Worm (Caenorhabditis elegans) whole organism, L4 larva: ENCODE measurements around the gene dpy-10.

Experiments
- F10B5.3 ChIP-seq: sonication (generic microtip); optimal IDR thresholded peaks from 2 replicates; lab custom pipeline; 2016; ENCODE audit warnings: mild to moderate bottlenecking, missing genetic modification characterization, missing compliant biosample characterization
- F44E2.7 ChIP-seq: fragments of 200-800 bp; sonication (Bioruptor generic); IDR thresholded peaks from 2 replicates; pipeline ENCODE4 v2.1.2; 2022; ENCODE audit warnings: missing genetic modification characterization, missing compliant biosample characterization
- F49E8.2 ChIP-seq: sonication (generic microtip); optimal IDR thresholded peaks from 2 replicates; lab custom pipeline; 2016; ENCODE audit warnings: missing compliant biosample characterization, mild to moderate bottlenecking, missing genetic modification characterization, borderline replicate concordance
- R02D3.7 ChIP-seq: fragments of 150-350 bp; sonication (generic microtip); optimal IDR thresholded peaks from 3 replicates; lab custom pipeline; 2014; ENCODE audit warnings: missing biosample characterization, missing genetic modification characterization
- T26A8.4 ChIP-seq: fragments of 200-800 bp; sonication (Bioruptor generic); IDR thresholded peaks from 2 replicates; pipeline ENCODE4 v1.3.6; 2022; ENCODE audit warnings: missing genetic modification characterization, missing compliant biosample characterization
- Y105C5A.15 ChIP-seq: fragments of 200-800 bp; sonication (Bioruptor generic); IDR thresholded peaks from 2 replicates; pipeline ENCODE4 v1.3.6; 2022; ENCODE audit warnings: missing genetic modification characterization, missing compliant biosample characterization
- Y48G9A.11 ChIP-seq: fragments of 200-800 bp; sonication (Bioruptor generic); IDR thresholded peaks from 2 replicates; pipeline ENCODE4 v1.3.6; 2022; ENCODE audit warnings: missing genetic modification reagents, missing genetic modification characterization, missing compliant biosample characterization
- Y5F2A.4 ChIP-seq: fragments of 200-800 bp; sonication (Bioruptor generic); optimal IDR thresholded peaks from 2 replicates; lab custom pipeline; 2018; ENCODE audit warnings: mild to moderate bottlenecking, missing genetic modification characterization, missing compliant biosample characterization
- Y75B8A.6 ChIP-seq: fragments of 200-800 bp; sonication (Bioruptor generic); IDR thresholded peaks from 2 replicates; pipeline ENCODE4 v1.3.6; 2022; ENCODE audit warnings: missing genetic modification reagents, missing genetic modification characterization, missing compliant biosample characterization
- ZK337.2 ChIP-seq: fragments of 200-800 bp; sonication (Bioruptor generic); IDR thresholded peaks from 2 replicates; pipeline ENCODE4 v1.3.6; 2022; ENCODE audit warnings: missing genetic modification reagents, missing genetic modification characterization, missing compliant biosample characterization
- ZK546.5 ChIP-seq, 2 experiments: sonication (generic microtip); optimal IDR thresholded peaks; 2 replicates each; lab custom pipeline; 2017; ENCODE audit warnings: missing biosample characterization in 2 of 2, missing genetic modification characterization in 2 of 2
- aha-1 ChIP-seq: fragments of 150-350 bp; peaks from one replicate; lab custom pipeline; 2014; ENCODE audit warnings: missing biosample characterization, missing genetic modification characterization
- aly-2 ChIP-seq: sonication (generic microtip); optimal IDR thresholded peaks from 2 replicates; lab custom pipeline; 2018; ENCODE audit warnings: missing biosample characterization, missing genetic modification characterization
- ceh-20 ChIP-seq: fragments of 200-800 bp; sonication (Bioruptor generic); IDR thresholded peaks from 2 replicates; pipeline ENCODE4 v1.3.6; 2022; ENCODE audit warnings: missing genetic modification reagents, missing genetic modification characterization, missing compliant biosample characterization
- ceh-28 ChIP-seq: fragments of 150-350 bp; optimal IDR thresholded peaks from 2 replicates; lab custom pipeline; 2014; ENCODE audit warnings: missing biosample characterization, missing genetic modification reagents, missing genetic modification characterization
- ceh-32 ChIP-seq: sonication (generic microtip); optimal IDR thresholded peaks from 2 replicates; lab custom pipeline; 2016; ENCODE audit warnings: mild to moderate bottlenecking, missing genetic modification characterization, missing compliant biosample characterization; ENCODE audit not compliant: poor library complexity
- ceh-44 ChIP-seq: fragments of 200-800 bp; sonication (Bioruptor generic); IDR thresholded peaks from 2 replicates; pipeline ENCODE4 v1.3.6; 2022; ENCODE audit warnings: missing genetic modification reagents, missing genetic modification characterization, missing compliant biosample characterization
- ceh-82 ChIP-seq: sonication (generic microtip); optimal IDR thresholded peaks from 2 replicates; lab custom pipeline; 2017; ENCODE audit warnings: missing biosample characterization, missing genetic modification characterization
- ces-1 ChIP-seq: fragments of 150-350 bp; sonication (generic microtip); optimal IDR thresholded peaks from 4 replicates; lab custom pipeline; 2014; ENCODE audit warnings: missing biosample characterization, missing genetic modification reagents, missing genetic modification characterization
- daf-16 ChIP-seq, 3 experiments: sonication (generic microtip); optimal IDR thresholded peaks; 2 replicates each; lab custom pipeline; 2016 to 2017; ENCODE audit warnings: missing genetic modification characterization in 3 of 3, missing genetic modification reagents in 3 of 3, mild to moderate bottlenecking in 2 of 3, missing compliant biosample characterization in 2 of 3, missing biosample characterization in 1 of 3, moderate library complexity in 1 of 3
- daf-8 ChIP-seq: fragments of 200-800 bp; sonication (Bioruptor generic); IDR thresholded peaks from 2 replicates; pipeline ENCODE4 v1.3.6; 2022; ENCODE audit warnings: missing genetic modification characterization, missing compliant biosample characterization
- dmd-9 ChIP-seq: fragments of 200-800 bp; sonication (Bioruptor generic); IDR thresholded peaks from 2 replicates; pipeline ENCODE4 v1.3.6; 2022; ENCODE audit warnings: missing genetic modification reagents, missing genetic modification characterization, missing compliant biosample characterization
- duxl-1 ChIP-seq: sonication (generic microtip); optimal IDR thresholded peaks from 2 replicates; lab custom pipeline; 2016; ENCODE audit warnings: mild to moderate bottlenecking, missing genetic modification characterization, moderate library complexity, missing compliant biosample characterization; ENCODE audit not compliant: poor library complexity
- egl-43 ChIP-seq: fragments of 200-800 bp; sonication (Bioruptor generic); IDR thresholded peaks from 2 replicates; pipeline ENCODE4 v1.3.6; 2022; ENCODE audit warnings: missing genetic modification reagents, missing genetic modification characterization, missing compliant biosample characterization
- hif-1 ChIP-seq, 2 experiments: sonication (generic microtip); optimal IDR thresholded peaks; 2 replicates each; lab custom pipeline; 2016 to 2017; ENCODE audit warnings: missing compliant biosample characterization in 2 of 2, missing genetic modification characterization in 2 of 2, missing genetic modification reagents in 2 of 2, missing genotype in 2 of 2, mild to moderate bottlenecking in 1 of 2
- hlh-11 ChIP-seq: fragments of 200-800 bp; sonication (Bioruptor generic); optimal IDR thresholded peaks from 2 replicates; lab custom pipeline; 2018; ENCODE audit warnings: mild to moderate bottlenecking, missing genetic modification characterization, missing compliant biosample characterization
- hmg-1.1 ChIP-seq: fragments of 200-800 bp; sonication (Bioruptor generic); IDR thresholded peaks from 2 replicates; pipeline ENCODE4 v1.3.6; 2022; ENCODE audit warnings: missing genetic modification reagents, missing genetic modification characterization, missing compliant biosample characterization
- lim-7 ChIP-seq: fragments of 200-800 bp; sonication (Bioruptor generic); IDR thresholded peaks from 2 replicates; pipeline ENCODE4 v1.3.6; 2022; ENCODE audit warnings: missing genetic modification characterization, missing compliant biosample characterization
- lin-1 ChIP-seq: fragments of 200-800 bp; sonication (Bioruptor generic); IDR thresholded peaks from 2 replicates; pipeline ENCODE4 v1.3.6; 2022; ENCODE audit warnings: missing genetic modification reagents, missing genetic modification characterization, missing compliant biosample characterization
- lin-29 ChIP-seq: fragments of 200-800 bp; sonication (Bioruptor generic); IDR thresholded peaks from 2 replicates; pipeline ENCODE4 v1.3.6; 2022; ENCODE audit warnings: missing genetic modification reagents, missing genetic modification characterization, missing compliant biosample characterization
- lin-38 ChIP-seq: fragments of 200-800 bp; sonication (Bioruptor generic); IDR thresholded peaks from 2 replicates; pipeline ENCODE4 v1.3.6; 2022; ENCODE audit warnings: missing genetic modification reagents, missing genetic modification characterization, missing compliant biosample characterization
- madf-5 ChIP-seq, 2 experiments: fragments of 200-800 bp; sonication (Bioruptor generic); IDR thresholded peaks; 2 replicates each; pipeline ENCODE4 v1.3.6; 2022; ENCODE audit warnings: missing compliant biosample characterization in 2 of 2, missing genetic modification characterization in 2 of 2
- mep-1 ChIP-seq: fragments of 150-350 bp; sonication (generic microtip); optimal IDR thresholded peaks from 3 replicates; lab custom pipeline; 2014; ENCODE audit warnings: missing biosample characterization, missing genetic modification characterization
- nhr-10 ChIP-seq: fragments of 150-350 bp; optimal IDR thresholded peaks from 2 replicates; lab custom pipeline; 2014; ENCODE audit warnings: missing biosample characterization, missing genetic modification characterization
- nhr-11 ChIP-seq: fragments of 150-350 bp; optimal IDR thresholded peaks from 2 replicates; lab custom pipeline; 2014; ENCODE audit warnings: missing biosample characterization, missing genetic modification characterization
- nhr-111 ChIP-seq: fragments of 200-800 bp; sonication (Bioruptor generic); optimal IDR thresholded peaks from 2 replicates; lab custom pipeline; 2018; ENCODE audit warnings: mild to moderate bottlenecking, missing genetic modification characterization, missing compliant biosample characterization
- nhr-41 ChIP-seq: fragments of 200-800 bp; sonication (Bioruptor generic); IDR thresholded peaks from 2 replicates; pipeline ENCODE4 v1.3.6; 2022; ENCODE audit warnings: missing genetic modification reagents, missing genetic modification characterization, missing compliant biosample characterization
- nhr-6 ChIP-seq: fragments of 150-350 bp; optimal IDR thresholded peaks from 2 replicates; lab custom pipeline; 2014; ENCODE audit warnings: missing biosample characterization, missing genetic modification characterization
- pha-4 ChIP-seq, 2 experiments: fragments of 150-350 bp in 1 of 2; fragments of 200-800 bp in 1 of 2; sonication (Bioruptor generic) in 1 of 2; IDR thresholded peaks in 1 of 2; optimal IDR thresholded peaks in 1 of 2; 2 replicates each; pipeline versions ENCODE4 v1.3.6 to Lab custom; 2014 to 2022; ENCODE audit warnings: missing genetic modification characterization in 2 of 2, missing genetic modification reagents in 2 of 2, missing biosample characterization in 1 of 2, missing compliant biosample characterization in 1 of 2
- sdz-12 ChIP-seq: fragments of 200-800 bp; sonication (Bioruptor generic); optimal IDR thresholded peaks from 2 replicates; lab custom pipeline; 2018; ENCODE audit warnings: mild to moderate bottlenecking, missing genetic modification characterization, missing compliant biosample characterization
- spr-3 ChIP-seq: fragments of 200-800 bp; sonication (Bioruptor generic); optimal IDR thresholded peaks from 2 replicates; lab custom pipeline; 2018; ENCODE audit warnings: mild to moderate bottlenecking, missing genetic modification characterization, missing compliant biosample characterization
- tag-97 ChIP-seq: fragments of 200-800 bp; sonication (Bioruptor generic); IDR thresholded peaks from 2 replicates; pipeline ENCODE4 v1.3.6; 2022; ENCODE audit warnings: missing genetic modification characterization, missing compliant biosample characterization
- unc-130 ChIP-seq: sonication (generic microtip); optimal IDR thresholded peaks from 2 replicates; lab custom pipeline; 2016; ENCODE audit warnings: missing genetic modification reagents, missing genetic modification characterization, missing compliant biosample characterization
- unc-39 ChIP-seq: sonication (generic microtip); optimal IDR thresholded peaks from 2 replicates; lab custom pipeline; 2017; ENCODE audit warnings: missing biosample characterization, missing genetic modification characterization
- unc-62 ChIP-seq, 3 experiments: fragments of 150-350 bp in 1 of 3; sonication (generic microtip); optimal IDR thresholded peaks in 2 of 3; peaks in 1 of 3; 1 replicate in 1 of 3; 2 replicates in 2 of 3; lab custom pipeline; 2014 to 2017; ENCODE audit warnings: missing biosample characterization in 3 of 3, missing genetic modification characterization in 3 of 3, missing genetic modification reagents in 3 of 3, missing genotype in 1 of 3
- vab-7 ChIP-seq: fragments of 200-800 bp; sonication (Bioruptor generic); IDR thresholded peaks from 2 replicates; pipeline ENCODE4 v1.3.6; 2022; ENCODE audit warnings: missing genetic modification reagents, missing genetic modification characterization, missing compliant biosample characterization
- zag-1 ChIP-seq: fragments of 150-350 bp; optimal IDR thresholded peaks from 2 replicates; lab custom pipeline; 2014; ENCODE audit warnings: missing biosample characterization, missing genetic modification characterization
- zfp-2 ChIP-seq: sonication (generic microtip); optimal IDR thresholded peaks from 2 replicates; lab custom pipeline; 2016; ENCODE audit warnings: mild to moderate bottlenecking, missing genetic modification characterization, missing compliant biosample characterization
- zip-11 ChIP-seq: fragments of 200-800 bp; sonication (Bioruptor generic); IDR thresholded peaks from 2 replicates; pipeline ENCODE4 v1.3.6; 2022; ENCODE audit warnings: missing genetic modification characterization, missing compliant biosample characterization
- zip-2 ChIP-seq: fragments of 150-350 bp; optimal IDR thresholded peaks from 2 replicates; lab custom pipeline; 2014; ENCODE audit warnings: missing biosample characterization, missing genetic modification characterization
- ztf-7 ChIP-seq: fragments of 150-350 bp; optimal IDR thresholded peaks from 2 replicates; lab custom pipeline; 2014; ENCODE audit warnings: missing biosample characterization, missing genetic modification characterization

Gene dpy-10

DNA sequence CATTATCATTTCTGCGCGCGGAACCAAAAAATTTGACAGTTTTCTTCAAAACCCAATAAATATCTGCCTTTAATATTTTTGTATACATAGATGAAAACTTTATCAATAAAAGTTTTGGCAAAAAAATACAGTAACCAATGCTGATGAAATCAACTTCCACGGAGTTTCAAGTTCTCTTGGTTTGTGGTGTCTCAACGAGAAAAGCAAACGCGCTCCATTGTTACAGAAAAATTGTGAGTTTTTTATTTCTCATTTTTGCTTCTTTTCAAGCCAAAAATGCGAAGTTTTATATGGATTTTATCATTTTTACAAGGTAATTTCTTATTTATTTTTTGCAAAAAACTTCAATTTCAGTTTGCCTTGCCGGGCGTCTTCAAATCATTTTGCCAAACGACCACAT is 22.6 kb upstream of the dpy-10 start, which contains the start of gene T14B4.3 (continued):
- TF ChIP-seq ceh-32 (tag; lab: Kevin White, UChicago): no peak
- no peak for TF ChIP-seq ZK546.5 (tag; optimal IDR thresholded peaks at IDR 0.05; lab: Kevin White, UChicago)
- TF ChIP-seq vab-7 (GFP tag; lab: Robert Waterston, UW): no peak; the same call in 1 of the 2 replicates
- TF ChIP-seq zip-2 (tag; lab: Kevin White, UChicago): no peak
- no peak for TF ChIP-seq Y105C5A.15 (GFP tag; lab: Robert Waterston, UW)
- TF ChIP-seq nhr-111 (GFP tag; lab: Kevin White, UChicago): no peak
- TF ChIP-seq duxl-1 (tag; lab: Kevin White, UChicago): no peak
- TF ChIP-seq hlh-11 (tag; lab: Kevin White, UChicago): no peak
- no peak for TF ChIP-seq tag-97 (GFP tag; lab: Robert Waterston, UW)
- TF ChIP-seq madf-5 (GFP tag; IDR thresholded peaks at IDR 0.05; lab: Robert Waterston, UW): no peak
- TF ChIP-seq spr-3: no peak
- peak; percentile 76 for TF ChIP-seq unc-130 (GFP tag; lab: Kevin White, UChicago)
- peak; percentile 75 for TF ChIP-seq nhr-6 (tag; lab: Kevin White, UChicago)
- TF ChIP-seq F44E2.7 (GFP tag; lab: Robert Waterston, UW): no peak
- TF ChIP-seq R02D3.7 (tag; lab: Kevin White, UChicago): no peak
- no peak for TF ChIP-seq T26A8.4 (GFP tag; lab: Robert Waterston, UW)
- TF ChIP-seq ceh-44: 0 out of 2 replicates have a peak, but pooled peaks have one; percentile 27
- no peak for TF ChIP-seq ZK337.2 (GFP tag; lab: Robert Waterston, UW)
- TF ChIP-seq mep-1 (tag; lab: Kevin White, UChicago): peak; percentile 73
- TF ChIP-seq nhr-11: peak; percentile 45
- no peak for TF ChIP-seq F10B5.3 (tag; lab: Kevin White, UChicago)
- no peak for TF ChIP-seq ceh-82
- no peak for TF ChIP-seq ces-1 (GFP tag; lab: Kevin White, UChicago)
- no peak for TF ChIP-seq pha-4 (GFP tag; IDR thresholded peaks at IDR 0.05; lab: Robert Waterston, UW)
- TF ChIP-seq pha-4 (tag; optimal IDR thresholded peaks at IDR 0.05; lab: Kevin White, UChicago): peak; percentile 51
- no peak for TF ChIP-seq Y75B8A.6 (GFP tag; lab: Robert Waterston, UW)
- TF ChIP-seq zag-1 (tag; lab: Kevin White, UChicago): no peak
- no peak for TF ChIP-seq zip-11 (GFP tag; lab: Robert Waterston, UW)
- TF ChIP-seq hmg-1.1: peak; percentile 26; the same call in 1 of the 2 replicates
- TF ChIP-seq lin-38: peak; percentile 97
- no peak for TF ChIP-seq egl-43 (GFP tag; lab: Robert Waterston, UW)
- no peak for TF ChIP-seq dmd-9 (GFP tag; lab: Robert Waterston, UW)
- no peak for TF ChIP-seq F49E8.2
- TF ChIP-seq unc-39 (tag; lab: Kevin White, UChicago): no peak
- TF ChIP-seq ztf-7 (tag; lab: Kevin White, UChicago): no peak
- TF ChIP-seq Y5F2A.4 (GFP tag; lab: Kevin White, UChicago): no peak
- no peak for TF ChIP-seq unc-62 (GFP tag; optimal IDR thresholded peaks at IDR 0.05 in 1 of 2; lab: Kevin White, UChicago)
- TF ChIP-seq unc-62 (tag; optimal IDR thresholded peaks at IDR 0.05; lab: Kevin White, UChicago): no peak
- no peak for TF ChIP-seq aha-1 (tag; lab: Kevin White, UChicago)
- peak in 1 of 2 experiments; percentile 77 for TF ChIP-seq hif-1 (tag; optimal IDR thresholded peaks at IDR 0.05; lab: Kevin White, UChicago)
- TF ChIP-seq ceh-28: no peak
- no peak for TF ChIP-seq aly-2 (tag; lab: Kevin White, UChicago)
- no peak for TF ChIP-seq sdz-12 (GFP tag; lab: Kevin White, UChicago)
- no peak for TF ChIP-seq lin-29 (GFP tag; lab: Robert Waterston, UW)
- no peak for TF ChIP-seq ceh-20 (GFP tag; lab: Robert Waterston, UW)
- TF ChIP-seq nhr-41 (GFP tag; lab: Robert Waterston, UW): no peak
- TF ChIP-seq daf-16 (GFP tag; optimal IDR thresholded peaks at IDR 0.05; lab: Kevin White, UChicago): no peak
- TF ChIP-seq daf-16 (tag; optimal IDR thresholded peaks at IDR 0.05; lab: Kevin White, UChicago): no peak
- no peak for TF ChIP-seq zfp-2 (tag; lab: Kevin White, UChicago)
- no peak for TF ChIP-seq lim-7 (GFP tag; lab: Robert Waterston, UW)
- TF ChIP-seq Y48G9A.11: no peak
- TF ChIP-seq lin-1: no peak
- TF ChIP-seq daf-8 (GFP tag; lab: Robert Waterston, UW): no peak
- TF ChIP-seq nhr-10 (tag; lab: Kevin White, UChicago): no peak
